Worm (Caenorhabditis elegans): ENCODE results near the gene srh-172.

The srh-172 gene

DNA sequence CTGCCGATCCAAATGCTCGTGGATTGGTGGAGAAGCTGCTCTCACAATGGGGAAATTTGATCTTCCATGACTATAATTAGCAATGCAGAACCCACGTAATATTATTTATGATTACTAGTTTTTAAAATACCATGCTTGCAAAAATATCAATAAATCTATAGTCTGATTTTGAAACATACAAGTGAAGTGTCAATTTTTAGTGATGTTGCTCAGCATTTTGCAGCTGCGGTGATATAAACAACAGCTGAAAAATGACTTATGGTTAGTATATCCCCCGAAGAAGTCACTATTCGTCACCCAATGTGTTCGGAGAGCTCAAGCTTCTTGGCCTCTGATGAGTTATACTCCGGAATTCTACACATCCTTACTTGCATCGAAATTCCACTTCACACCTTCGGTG lies at the start of gene srh-172:
Gene srh-172, plus strand, starts transcription at position 301 of the 400 bp plus-strand sequence.
- TF ChIP-seq T23F11.4 (GFP tag; optimal IDR thresholded peaks at IDR 0.05) (no peak), zip-5 (tag; optimal IDR thresholded peaks at IDR 0.05) (no peak), ceh-24 (tag; optimal IDR thresholded peaks at IDR 0.05) (no peak), ama-1 (optimal IDR thresholded peaks at IDR 0.05) (no peak), gmeb-2 (tag; optimal IDR thresholded peaks at IDR 0.05) (no peak), madf-2 (tag; optimal IDR thresholded peaks at IDR 0.05) (no peak), F13H6.1 (tag; optimal IDR thresholded peaks at IDR 0.05) (no peak), pha-4 (tag; optimal IDR thresholded peaks at IDR 0.05) (no peak), ceh-6 (GFP tag; optimal IDR thresholded peaks at IDR 0.05) (no peak), Y22D7AL.16 (tag; optimal IDR thresholded peaks at IDR 0.05) (no peak), ceh-18 (tag; optimal IDR thresholded peaks at IDR 0.05) (no peak), ceh-2 (tag; optimal IDR thresholded peaks at IDR 0.05) (no peak), lim-6 (tag; optimal IDR thresholded peaks at IDR 0.05) (no peak), hlh-15 (tag; optimal IDR thresholded peaks at IDR 0.05) (no peak), eyg-1 (tag; optimal IDR thresholded peaks at IDR 0.05) (no peak), nfya-1 (tag; optimal IDR thresholded peaks at IDR 0.05) (no peak), ceh-14 (tag; optimal IDR thresholded peaks at IDR 0.05) (no peak)

DNA sequence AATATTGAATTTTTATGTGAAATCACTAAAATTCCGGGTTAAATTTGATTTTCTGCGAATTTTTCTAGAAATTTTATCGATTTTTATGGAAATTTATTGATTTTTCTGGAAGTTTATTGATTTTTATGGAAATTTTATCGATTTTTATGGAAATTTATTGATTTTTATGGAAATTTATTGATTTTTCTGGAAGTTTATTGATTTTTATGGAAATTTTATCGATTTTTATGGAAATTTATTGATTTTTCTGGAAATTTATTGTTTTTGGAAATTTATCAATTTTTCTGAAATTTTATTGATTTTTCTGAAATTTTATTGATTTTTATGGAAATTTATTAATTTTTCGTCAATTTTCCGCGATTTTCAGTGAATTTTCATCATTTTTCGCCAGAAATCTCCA lies 49.4 kb upstream of the srh-172 start:
- peak; percentile 71 for TF ChIP-seq ceh-48 (tag; optimal IDR thresholded peaks at IDR 0.05)

DNA sequence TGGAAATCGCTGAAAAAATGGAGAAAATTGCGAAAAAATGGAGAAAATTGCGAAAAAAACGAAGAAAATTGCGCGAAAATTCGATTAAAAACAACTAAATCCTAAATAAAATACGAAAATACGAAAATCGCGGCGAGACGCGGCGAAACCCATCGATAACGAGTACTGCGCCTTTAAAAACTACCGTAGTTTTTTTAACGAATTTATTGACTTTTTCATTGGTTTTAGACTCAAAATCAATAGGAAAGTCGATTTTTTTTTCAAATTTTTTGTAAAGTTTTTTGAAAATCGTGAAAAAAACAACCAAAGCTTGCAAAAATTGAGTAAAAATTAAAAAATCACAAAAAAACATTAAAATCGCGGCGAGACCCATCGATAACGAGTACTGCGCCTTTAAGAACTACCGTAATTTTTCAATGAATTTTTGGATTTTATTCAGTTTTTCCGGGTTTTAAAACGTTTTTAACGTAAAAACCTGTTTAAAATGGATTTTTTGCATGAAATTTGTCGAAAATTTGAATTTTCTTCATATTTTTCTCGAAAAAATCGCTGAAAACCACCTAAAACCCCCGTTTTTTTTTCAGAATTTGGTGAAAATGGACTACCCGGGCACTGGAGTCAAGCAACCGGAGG lies 42.8 kb upstream of the srh-172 start, which contains the start of the genes chk-2 and Y60A3A.19:
Gene chk-2, minus strand, starts transcription at position 51 of the 633 bp plus-strand sequence.
Gene Y60A3A.19, plus strand, starts transcription at position 583 of the 633 bp plus-strand sequence.
- TF ChIP-seq pax-1 (tag; optimal IDR thresholded peaks at IDR 0.05) (no peak), pros-1 (tag; optimal IDR thresholded peaks at IDR 0.05) (no peak), pag-3 (tag; optimal IDR thresholded peaks at IDR 0.05; ENCODE audit: borderline replicate concordance) (no peak), madf-2 (tag; optimal IDR thresholded peaks at IDR 0.05) (no peak), npax-4 (tag; optimal IDR thresholded peaks at IDR 0.05) (no peak), ceh-31 (tag; optimal IDR thresholded peaks at IDR 0.05) (no peak), ceh-45 (GFP tag; IDR thresholded peaks at IDR 0.05) (no peak), unc-55 (GFP tag; optimal IDR thresholded peaks at IDR 0.05) (no peak), Y22D7AL.16 (tag; optimal IDR thresholded peaks at IDR 0.05) (no peak), eyg-1 (tag; optimal IDR thresholded peaks at IDR 0.05) (no peak), C38D4.7 (GFP tag; optimal IDR thresholded peaks at IDR 0.05) (no peak), F13H6.1 (tag; optimal IDR thresholded peaks at IDR 0.05) (no peak), tbx-2 (tag; optimal IDR thresholded peaks at IDR 0.05) (no peak), C08G9.2 (tag; optimal IDR thresholded peaks at IDR 0.05) (no peak), nhr-232 (tag; optimal IDR thresholded peaks at IDR 0.05) (no peak), ceh-2 (tag; optimal IDR thresholded peaks at IDR 0.05) (no peak), ttx-3 (tag; optimal IDR thresholded peaks at IDR 0.05) (no peak), syd-9 (tag; optimal IDR thresholded peaks at IDR 0.05) (no peak)

DNA sequence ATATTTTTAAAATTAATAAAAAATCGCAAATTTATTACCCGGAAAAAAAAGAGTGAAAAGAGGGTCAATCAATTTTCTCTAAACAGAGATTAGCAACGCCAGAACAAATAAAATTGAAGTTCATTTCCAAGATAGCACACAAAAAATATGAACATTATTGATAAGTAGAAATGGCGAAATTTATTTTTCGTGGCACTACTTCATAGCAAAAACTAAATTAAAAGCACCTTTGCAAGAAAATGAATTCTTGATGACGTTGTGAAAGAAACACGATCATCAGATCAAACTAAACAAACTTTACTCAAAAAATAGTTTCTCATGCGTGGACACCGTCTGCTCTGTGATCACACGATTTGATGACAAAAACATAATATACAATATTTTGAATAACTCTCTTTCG lies 36.2 kb upstream of the srh-172 start, which contains the start of gene Y60A3A.16:
Gene Y60A3A.16, minus strand, starts transcription at position 101 of the 400 bp plus-strand sequence.
- TF ChIP-seq elt-2 (tag; optimal IDR thresholded peaks at IDR 0.05) = no peak
- TF ChIP-seq unc-55 (GFP tag; optimal IDR thresholded peaks at IDR 0.05) = no peak
- no peak for TF ChIP-seq unc-86 (tag; optimal IDR thresholded peaks at IDR 0.05)
- no peak for TF ChIP-seq nhr-232 (tag; optimal IDR thresholded peaks at IDR 0.05)
- TF ChIP-seq dve-1 (tag; optimal IDR thresholded peaks at IDR 0.05) = no peak
- no peak for TF ChIP-seq ceh-48 (tag; optimal IDR thresholded peaks at IDR 0.05)
- TF ChIP-seq ahr-1 (tag; optimal IDR thresholded peaks at IDR 0.05) = no peak
- no peak for TF ChIP-seq npax-4 (tag; optimal IDR thresholded peaks at IDR 0.05)
- no peak for TF ChIP-seq ceh-31 (tag; optimal IDR thresholded peaks at IDR 0.05)
- TF ChIP-seq mec-3 (tag; optimal IDR thresholded peaks at IDR 0.05; ENCODE audit: borderline replicate concordance) = no peak
- TF ChIP-seq C08G9.2 (tag; optimal IDR thresholded peaks at IDR 0.05) = no peak
- no peak for TF ChIP-seq eyg-1 (tag; optimal IDR thresholded peaks at IDR 0.05)
- TF ChIP-seq pax-1 (tag; optimal IDR thresholded peaks at IDR 0.05) = no peak
- TF ChIP-seq ceh-9 (tag; optimal IDR thresholded peaks at IDR 0.05) = no peak
- TF ChIP-seq gmeb-2 (tag; optimal IDR thresholded peaks at IDR 0.05) = no peak
- TF ChIP-seq ttx-3 (tag; optimal IDR thresholded peaks at IDR 0.05) = no peak
- no peak for TF ChIP-seq sdc-2 (tag; optimal IDR thresholded peaks at IDR 0.05)
- no peak for TF ChIP-seq ceh-30 (tag; optimal IDR thresholded peaks at IDR 0.05)
- no peak for TF ChIP-seq T23F11.4 (GFP tag; optimal IDR thresholded peaks at IDR 0.05)

Data from whole organism, late embryonic.